Fruit fly (Drosophila melanogaster) whole organism, embryonic: Measurements from ENCODE around the gene CG31807.
A peak's percentile ranks its signal among the peaks of the same experiment; 100 is the strongest.

Experiments used
- Bdp1 ChIP-seq: fragments of 200-800 bp; sonication (Bioruptor generic); optimal IDR thresholded peaks from 3 replicates; lab custom pipeline; 2016; ENCODE audit warnings: missing biosample characterization, missing genetic modification characterization
- Blimp-1 ChIP-seq: fragments of 200-800 bp; sonication (Bioruptor generic); optimal IDR thresholded peaks from 3 replicates; lab custom pipeline; 2018; ENCODE audit warnings: missing biosample characterization, missing genetic modification characterization, mild to moderate bottlenecking, moderate library complexity, missing genetic modification reagents
- CG10565 ChIP-seq: fragments of 200-800 bp; sonication (Bioruptor generic); optimal IDR thresholded peaks from 3 replicates; lab custom pipeline; 2016; ENCODE audit warnings: missing biosample characterization, mild to moderate bottlenecking, missing genetic modification characterization
- CG10654 ChIP-seq: fragments of 200-800 bp; sonication (Bioruptor generic); optimal IDR thresholded peaks from 2 replicates; lab custom pipeline; 2016; ENCODE audit warnings: missing biosample characterization, missing genetic modification characterization
- CG11247 ChIP-seq: fragments of 200-800 bp; sonication (Bioruptor generic); IDR thresholded peaks from 2 replicates; pipeline ENCODE4 v1.3.6; 2022; ENCODE audit warnings: missing biosample characterization, missing genetic modification characterization
- CG11560 ChIP-seq: fragments of 200-800 bp; sonication (Bioruptor generic); IDR thresholded peaks from 3 replicates; pipeline ENCODE4 v1.3.6; 2022; ENCODE audit warnings: missing biosample characterization, missing genetic modification characterization
- CG11723 ChIP-seq: fragments of 200-800 bp; sonication (Bioruptor generic); optimal IDR thresholded peaks from 2 replicates; lab custom pipeline; 2017; ENCODE audit warnings: missing biosample characterization, mild to moderate bottlenecking, missing genetic modification characterization
- CG12104 ChIP-seq: fragments of 200-800 bp; sonication (Bioruptor generic); optimal IDR thresholded peaks from 3 replicates; lab custom pipeline; 2016; ENCODE audit warnings: missing biosample characterization, missing genetic modification characterization
- CG12155 ChIP-seq: fragments of 200-800 bp; sonication (Bioruptor generic); optimal IDR thresholded peaks from 3 replicates; lab custom pipeline; 2016; ENCODE audit warnings: missing biosample characterization, missing genetic modification characterization
- CG13296 ChIP-seq: fragments of 200-800 bp; sonication (Bioruptor generic); optimal IDR thresholded peaks from 3 replicates; lab custom pipeline; 2018; ENCODE audit warnings: missing biosample characterization, mild to moderate bottlenecking, missing genetic modification characterization
- CG14710 ChIP-seq: fragments of 200-800 bp; sonication (Bioruptor generic); optimal IDR thresholded peaks from 3 replicates; lab custom pipeline; 2019; ENCODE audit warnings: missing biosample characterization, mild to moderate bottlenecking, missing genetic modification characterization, moderate library complexity
- CG15479 ChIP-seq: fragments of 200-800 bp; sonication (Bioruptor generic); optimal IDR thresholded peaks from 3 replicates; lab custom pipeline; 2019; ENCODE audit warnings: missing biosample characterization, mild to moderate bottlenecking, missing genetic modification characterization, moderate library complexity
- CG15696 ChIP-seq: fragments of 200-800 bp; sonication (Bioruptor generic); optimal IDR thresholded peaks from 2 replicates; lab custom pipeline; 2019; ENCODE audit warnings: missing biosample characterization, mild to moderate bottlenecking, missing genetic modification characterization, moderate library complexity
- CG1602 ChIP-seq: fragments of 200-800 bp; sonication (Bioruptor generic); optimal IDR thresholded peaks from 3 replicates; lab custom pipeline; 2016; ENCODE audit warnings: missing biosample characterization, missing genetic modification characterization
- CG16779 ChIP-seq: fragments of 200-800 bp; sonication (Bioruptor generic); IDR thresholded peaks from 2 replicates; pipeline ENCODE4 v1.3.6; 2022; ENCODE audit warnings: missing biosample characterization, missing genetic modification characterization
- CG32767 ChIP-seq: fragments of 200-800 bp; sonication (Bioruptor generic); IDR thresholded peaks from 2 replicates; pipeline ENCODE4 v1.3.6; 2022; ENCODE audit warnings: missing biosample characterization, missing genetic modification characterization
- CG4424 ChIP-seq: fragments of 200-800 bp; sonication (Bioruptor generic); optimal IDR thresholded peaks from 3 replicates; lab custom pipeline; 2016; ENCODE audit warnings: missing biosample characterization, missing genetic modification characterization
- CG6765 ChIP-seq: fragments of 200-800 bp; sonication (Bioruptor generic); optimal IDR thresholded peaks from 3 replicates; lab custom pipeline; 2017; ENCODE audit warnings: missing biosample characterization, mild to moderate bottlenecking, missing genetic modification characterization
- CG7372 ChIP-seq: fragments of 200-800 bp; sonication (Bioruptor generic); IDR thresholded peaks from 2 replicates; pipeline ENCODE4 v1.3.6; 2022; ENCODE audit warnings: missing biosample characterization, missing genetic modification characterization
- D19B ChIP-seq: fragments of 200-800 bp; sonication (Bioruptor generic); optimal IDR thresholded peaks from 2 replicates; lab custom pipeline; 2017; ENCODE audit warnings: missing biosample characterization, mild to moderate bottlenecking, missing genetic modification characterization
- Dbx ChIP-seq: fragments of 200-800 bp; sonication (Bioruptor generic); IDR thresholded peaks from 3 replicates; pipeline ENCODE4 v1.3.6; 2022; ENCODE audit warnings: missing biosample characterization, missing genetic modification characterization
- Hmx ChIP-seq: fragments of 200-800 bp; sonication (Bioruptor generic); optimal IDR thresholded peaks from 2 replicates; lab custom pipeline; 2016; ENCODE audit warnings: missing biosample characterization, missing genetic modification characterization
- Jarid2 ChIP-seq: fragments of 200-800 bp; sonication (Bioruptor generic); optimal IDR thresholded peaks from 3 replicates; lab custom pipeline; 2017; ENCODE audit warnings: mild to moderate bottlenecking, missing biosample characterization, missing genetic modification reagents, missing genetic modification characterization
- Lhr ChIP-seq: fragments of 200-800 bp; sonication (Bioruptor generic); optimal IDR thresholded peaks from 3 replicates; lab custom pipeline; 2017; ENCODE audit warnings: mild to moderate bottlenecking, missing biosample characterization, missing genetic modification reagents, missing genetic modification characterization
- Lim3 ChIP-seq: fragments of 200-800 bp; sonication (Bioruptor generic); IDR thresholded peaks from 2 replicates; pipeline ENCODE4 v1.3.6; 2022; ENCODE audit warnings: missing biosample characterization, missing genetic modification characterization
- Myb ChIP-seq: fragments of 200-800 bp; sonication (Bioruptor generic); optimal IDR thresholded peaks from 2 replicates; lab custom pipeline; 2016; ENCODE audit warnings: missing biosample characterization, missing genetic modification characterization
- PHDP ChIP-seq: fragments of 200-800 bp; sonication (Bioruptor generic); optimal IDR thresholded peaks from 3 replicates; lab custom pipeline; 2018; ENCODE audit warnings: missing biosample characterization, mild to moderate bottlenecking, missing genetic modification characterization, moderate library complexity
- Pdp1 ChIP-seq, 2 experiments: fragments of 200-800 bp; sonication (Bioruptor generic); optimal IDR thresholded peaks; 3 replicates each; lab custom pipeline; 2016; ENCODE audit warnings: missing biosample characterization in 2 of 2, missing genetic modification characterization in 2 of 2, mild to moderate bottlenecking in 1 of 2, moderate library complexity in 1 of 2
- Poxn ChIP-seq: fragments of 200-800 bp; sonication (Bioruptor generic); IDR thresholded peaks from 2 replicates; pipeline ENCODE4 v1.3.6; 2022; ENCODE audit warnings: missing biosample characterization, missing genetic modification characterization
- Rfx ChIP-seq: fragments of 200-800 bp; sonication (Bioruptor generic); IDR thresholded peaks from 2 replicates; pipeline ENCODE4 v1.3.6; 2022; ENCODE audit warnings: missing biosample characterization, missing genetic modification characterization
- Six4 ChIP-seq: fragments of 200-800 bp; sonication (Bioruptor generic); optimal IDR thresholded peaks from 2 replicates; lab custom pipeline; 2016; ENCODE audit warnings: missing biosample characterization, missing genetic modification characterization
- Ssrp ChIP-seq: fragments of 200-800 bp; sonication (Bioruptor generic); optimal IDR thresholded peaks from 2 replicates; lab custom pipeline; 2018; ENCODE audit warnings: missing biosample characterization, mild to moderate bottlenecking, missing genetic modification characterization, moderate library complexity
- Tbp ChIP-seq: fragments of >200 bp; optimal IDR thresholded peaks from 2 replicates; lab custom pipeline; 2018; ENCODE audit warnings: missing biosample characterization, missing genetic modification characterization
- ara ChIP-seq: fragments of 200-800 bp; sonication (Bioruptor generic); IDR thresholded peaks from 2 replicates; pipeline ENCODE4 v1.3.6; 2022; ENCODE audit warnings: missing biosample characterization, missing genetic modification characterization
- cad ChIP-seq: fragments of >200 bp; optimal IDR thresholded peaks from 2 replicates; lab custom pipeline; 2017; ENCODE audit warnings: missing biosample characterization, missing genetic modification characterization
- ems ChIP-seq: fragments of 200-800 bp; sonication (Bioruptor generic); optimal IDR thresholded peaks from 3 replicates; lab custom pipeline; 2016; ENCODE audit warnings: missing biosample characterization, missing genetic modification characterization
- eve ChIP-seq, 2 experiments: fragments of >200 bp; optimal IDR thresholded peaks; 2 replicates each; lab custom pipeline; 2017; ENCODE audit warnings: missing biosample characterization in 2 of 2, missing genetic modification characterization in 2 of 2
- gfzf ChIP-seq: fragments of 200-800 bp; sonication (Bioruptor generic); optimal IDR thresholded peaks from 2 replicates; lab custom pipeline; 2016; ENCODE audit warnings: missing biosample characterization, mild to moderate bottlenecking, missing genetic modification characterization, moderate library complexity
- gt ChIP-seq: fragments of 200-800 bp; sonication (Bioruptor generic); IDR thresholded peaks from 2 replicates; pipeline ENCODE4 v1.3.6; 2022; ENCODE audit warnings: missing biosample characterization, missing genetic modification characterization
- hth ChIP-seq: fragments of >200 bp; optimal IDR thresholded peaks from 2 replicates; lab custom pipeline; 2017; ENCODE audit warnings: inconsistent platforms
- jing ChIP-seq: fragments of 200-800 bp; sonication (Bioruptor generic); optimal IDR thresholded peaks from 2 replicates; lab custom pipeline; 2018; ENCODE audit warnings: missing biosample characterization, mild to moderate bottlenecking, missing genetic modification characterization
- nmo ChIP-seq: fragments of 200-800 bp; sonication (Bioruptor generic); optimal IDR thresholded peaks from 2 replicates; lab custom pipeline; 2018; ENCODE audit warnings: missing biosample characterization, mild to moderate bottlenecking, missing genetic modification characterization, moderate library complexity
- p53 ChIP-seq: fragments of 200-800 bp; sonication (Bioruptor generic); optimal IDR thresholded peaks from 2 replicates; lab custom pipeline; 2016; ENCODE audit warnings: missing biosample characterization, missing genetic modification characterization
- peb ChIP-seq: fragments of 200-800 bp; sonication (Bioruptor generic); IDR thresholded peaks from 2 replicates; pipeline ENCODE4 v1.3.6; 2022; ENCODE audit warnings: missing biosample characterization, missing genetic modification characterization
- psq ChIP-seq: fragments of 200-800 bp; sonication (Bioruptor generic); optimal IDR thresholded peaks from 2 replicates; lab custom pipeline; 2017; ENCODE audit warnings: missing biosample characterization, missing genetic modification characterization
- ranshi ChIP-seq: fragments of 200-800 bp; sonication (Bioruptor generic); IDR thresholded peaks from 2 replicates; pipeline ENCODE4 v1.3.6; 2022; ENCODE audit warnings: missing biosample characterization, missing genetic modification characterization
- sim ChIP-seq: fragments of 200-800 bp; sonication (Bioruptor generic); IDR thresholded peaks from 2 replicates; pipeline ENCODE4 v1.3.6; 2022; ENCODE audit warnings: missing biosample characterization, missing genetic modification characterization
- so ChIP-seq: fragments of 200-800 bp; sonication (Bioruptor generic); IDR thresholded peaks from 3 replicates; pipeline ENCODE4 v1.3.6; 2022; ENCODE audit warnings: missing biosample characterization, missing genetic modification characterization
- sr ChIP-seq: fragments of 200-800 bp; sonication (Bioruptor generic); IDR thresholded peaks from 3 replicates; pipeline ENCODE4 v1.3.6; 2022; ENCODE audit warnings: missing biosample characterization, missing genetic modification characterization
- ssp ChIP-seq: fragments of 200-800 bp; sonication (Bioruptor generic); IDR thresholded peaks from 2 replicates; pipeline ENCODE4 v1.3.6; 2022; ENCODE audit warnings: missing biosample characterization, missing genetic modification characterization
- trem ChIP-seq: fragments of 200-800 bp; optimal IDR thresholded peaks from 3 replicates; lab custom pipeline; 2019; ENCODE audit warnings: missing biosample characterization, mild to moderate bottlenecking, missing genetic modification characterization, moderate library complexity
- zen ChIP-seq: fragments of 200-800 bp; sonication (Bioruptor generic); optimal IDR thresholded peaks from 3 replicates; lab custom pipeline; 2018; ENCODE audit warnings: missing biosample characterization, mild to moderate bottlenecking, missing genetic modification characterization, moderate library complexity

The CG31807 gene

dm6 chr2L:16656692-16657109 is 27.1 kb downstream of the CG31807 start (continued):
- TF ChIP-seq Jarid2 (GFP tag; lab: Kevin White, UChicago) (no peak), CG14710 (tag; lab: Kevin White, UChicago) (peak; percentile 80), zen (tag; lab: Kevin White, UChicago) (peak; percentile 80), p53 (GFP tag; lab: Kevin White, UChicago) (no peak), Six4 (GFP tag; lab: Kevin White, UChicago) (no peak), CG15696 (tag; lab: Kevin White, UChicago) (peak; percentile 55), Ssrp (tag; lab: Kevin White, UChicago) (peak; percentile 73), CG11247 (peak; percentile 62), CG32767 (GFP tag; lab: Robert Waterston, UW) (peak; percentile 45; the same call in 1 of the 2 replicates), CG10654 (peak; percentile 37), CG15479 (no peak), sr (GFP tag; lab: Robert Waterston, UW) (no peak), CG13296 (GFP tag; lab: Kevin White, UChicago) (no peak), ems (peak; percentile 33), Lim3 (GFP tag; lab: Robert Waterston, UW) (no peak), CG11560 (tag; lab: Robert Waterston, UW) (peak; percentile 55; the same call in 1 of the 3 replicates), CG4424 (GFP tag; lab: Kevin White, UChicago) (peak; percentile 10), Poxn (GFP tag; lab: Robert Waterston, UW) (no peak), ranshi (GFP tag; lab: Robert Waterston, UW) (peak; percentile 80; the same call in 1 of the 2 replicates), gt (GFP tag; lab: Robert Waterston, UW) (peak; percentile 51), cad (GFP tag; lab: Kevin White, UChicago) (no peak), Pdp1 (GFP tag; optimal IDR thresholded peaks at IDR 0.05; lab: Kevin White, UChicago) (peak; percentile 27 to 50), D19B (GFP tag; lab: Kevin White, UChicago) (peak; percentile 21), Dbx (GFP tag; lab: Robert Waterston, UW) (peak; percentile 81), CG7372 (GFP tag; lab: Robert Waterston, UW) (peak; percentile 54), Myb (GFP tag; lab: Kevin White, UChicago) (peak; percentile 76), CG16779 (GFP tag; lab: Robert Waterston, UW) (no peak), psq (GFP tag; lab: Kevin White, UChicago) (peak; percentile 19), trem (tag; lab: Kevin White, UChicago) (peak; percentile 62), CG1602 (peak; percentile 64), Hmx (no peak), Rfx (GFP tag; lab: Robert Waterston, UW) (peak; percentile 79; the same call in 1 of the 2 replicates), Blimp-1 (peak; percentile 70), CG6765 (GFP tag; lab: Kevin White, UChicago) (no peak), CG12104 (GFP tag; lab: Kevin White, UChicago) (peak; percentile 7), gfzf (peak; percentile 76), sim (no peak), Bdp1 (peak; percentile 2), hth (lab: Kevin White, UChicago) (no peak), CG11723 (no peak), Lhr (peak; percentile 78), jing (GFP tag; lab: Kevin White, UChicago) (no peak), Tbp (GFP tag; lab: Kevin White, UChicago) (no peak), peb (GFP tag; lab: Robert Waterston, UW) (peak; percentile 58; the same call in 1 of the 2 replicates), eve (GFP tag; optimal IDR thresholded peaks at IDR 0.05; lab: Kevin White, UChicago) (no peak), ssp (GFP tag; lab: Robert Waterston, UW) (peak; percentile 74), nmo (GFP tag; lab: Kevin White, UChicago) (peak; percentile 86), CG10565 (GFP tag; lab: Kevin White, UChicago) (peak; percentile 6), PHDP (tag; lab: Kevin White, UChicago) (no peak), CG12155 (peak; percentile 70), ara (peak; percentile 63), so (GFP tag; lab: Robert Waterston, UW) (0 out of 3 replicates have a peak, but pooled peaks have one; percentile 14)
